Fruit fly (Drosophila melanogaster): ENCODE measurements around the gene Jhbp2.

DNA sequence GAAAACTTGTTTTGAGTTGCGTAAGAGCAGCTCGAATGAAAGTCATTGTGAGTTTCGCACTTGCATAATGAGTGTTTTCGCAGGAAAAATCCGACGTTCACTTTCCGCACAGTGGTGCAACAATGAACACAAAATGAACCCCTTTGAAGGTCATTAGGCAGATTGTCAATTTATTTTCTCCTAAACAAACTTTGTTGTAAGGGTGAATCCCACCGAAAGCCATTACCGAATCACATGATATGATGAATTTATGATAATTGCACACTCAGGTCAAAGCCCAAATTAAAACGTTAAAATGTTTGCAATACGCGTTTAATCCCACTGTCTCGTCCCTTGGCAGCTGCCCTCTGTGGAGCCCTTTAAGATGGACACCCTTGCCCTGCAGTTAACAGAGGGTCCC is 6.1 kb upstream of the Jhbp2 start:
- TF ChIP-seq psq (optimal IDR thresholded peaks at IDR 0.05) (no peak), Sin3A (optimal IDR thresholded peaks at IDR 0.05) (no peak), ttk (optimal IDR thresholded peaks at IDR 0.05) (no peak)
